Worm (Caenorhabditis elegans): ENCODE data around the gene fbxb-84.

- no peak for TF ChIP-seq ama-1 (optimal IDR thresholded peaks at IDR 0.05)
- no peak for TF ChIP-seq zip-5 (tag; optimal IDR thresholded peaks at IDR 0.05)
- TF ChIP-seq pqm-1 (tag; optimal IDR thresholded peaks at IDR 0.05), result no peak
Observed at ce11 chrIII:190686-191085, 44.4 kb upstream of the fbxb-84 start, which contains the start of gene cox-17.
